Worm (Caenorhabditis elegans) whole organism, L1 larva: Measurements from ENCODE around the gene clc-10.

ENCODE experiments used
- C04F5.9 ChIP-seq: sonication (generic microtip); optimal IDR thresholded peaks from 2 replicates; lab custom pipeline; 2016; ENCODE audit warnings: missing genetic modification characterization, missing compliant biosample characterization
- C16A3.4 ChIP-seq: fragments of 150-350 bp; optimal IDR thresholded peaks from 2 replicates; lab custom pipeline; 2014; ENCODE audit warnings: missing biosample characterization, missing genetic modification characterization
- C34B4.2 ChIP-seq: sonication (generic microtip); optimal IDR thresholded peaks from 2 replicates; lab custom pipeline; 2017; ENCODE audit warnings: mild to moderate bottlenecking, missing genetic modification characterization, missing compliant biosample characterization
- F16B12.6 ChIP-seq: fragments of 150-350 bp; optimal IDR thresholded peaks from 2 replicates; lab custom pipeline; 2014; ENCODE audit warnings: missing biosample characterization, missing genetic modification characterization
- Y116A8C.19 ChIP-seq: sonication (generic microtip); optimal IDR thresholded peaks from 2 replicates; lab custom pipeline; 2016; ENCODE audit warnings: missing compliant biosample characterization, missing genetic modification characterization, borderline replicate concordance
- aha-1 ChIP-seq: fragments of 150-350 bp; optimal IDR thresholded peaks from 2 replicates; lab custom pipeline; 2014; ENCODE audit warnings: missing biosample characterization, missing genetic modification characterization
- ama-1 ChIP-seq: fragments of 150-350 bp; optimal IDR thresholded peaks from 2 replicates; lab custom pipeline; 2014
- blmp-1 ChIP-seq: fragments of 150-350 bp; optimal IDR thresholded peaks from 2 replicates; lab custom pipeline; 2014; ENCODE audit warnings: missing biosample characterization, missing genetic modification characterization
- ceh-82 ChIP-seq, 3 experiments: fragments of 150-350 bp in 1 of 3; sonication (generic microtip) in 2 of 3; optimal IDR thresholded peaks; 2 replicates each; lab custom pipeline; 2014 to 2017; ENCODE audit warnings: missing biosample characterization in 3 of 3, missing genetic modification characterization in 3 of 3
- ceh-88 ChIP-seq: fragments of 200-800 bp; sonication (Bioruptor generic); IDR thresholded peaks from 2 replicates; pipeline ENCODE4 v1.3.6; 2022; ENCODE audit warnings: missing genetic modification characterization, missing compliant biosample characterization
- ces-1 ChIP-seq: fragments of 150-350 bp; optimal IDR thresholded peaks from 2 replicates; lab custom pipeline; 2014; ENCODE audit warnings: missing biosample characterization, missing genetic modification reagents, missing genetic modification characterization
- dpl-1 ChIP-seq, 3 experiments: fragments of 150-350 bp in 2 of 3; sonication (generic microtip) in 1 of 3; optimal IDR thresholded peaks; 2 replicates each; lab custom pipeline; 2014 to 2017; ENCODE audit warnings: missing biosample characterization in 3 of 3, missing genetic modification characterization in 3 of 3, missing genetic modification reagents in 3 of 3
- dsc-1 ChIP-seq: sonication (generic microtip); optimal IDR thresholded peaks from 2 replicates; lab custom pipeline; 2016; ENCODE audit warnings: mild to moderate bottlenecking, missing genetic modification characterization, missing compliant biosample characterization
- efl-1 ChIP-seq, 4 experiments: fragments of 150-350 bp; optimal IDR thresholded peaks in 3 of 4; peaks in 1 of 4; 1 replicate in 1 of 4; 2 replicates in 3 of 4; lab custom pipeline; 2014; ENCODE audit warnings: missing biosample characterization in 2 of 4, missing genetic modification characterization in 2 of 4, missing genetic modification reagents in 2 of 4
- egl-13 ChIP-seq: sonication (generic microtip); optimal IDR thresholded peaks from 2 replicates; lab custom pipeline; 2016; ENCODE audit warnings: missing genotype, missing genetic modification reagents, missing genetic modification characterization, missing compliant biosample characterization
- elt-2 ChIP-seq: sonication (generic microtip); optimal IDR thresholded peaks from 2 replicates; lab custom pipeline; 2016; ENCODE audit warnings: missing genetic modification characterization, mild to moderate bottlenecking, inconsistent platforms, missing compliant biosample characterization, missing genetic modification reagents
- elt-3 ChIP-seq, 6 experiments: fragments of 150-350 bp in 1 of 6; sonication (generic microtip); optimal IDR thresholded peaks; 2 replicates each; lab custom pipeline; 2017 to 2018; ENCODE audit warnings: missing biosample characterization in 6 of 6, missing genetic modification characterization in 6 of 6, inconsistent platforms in 1 of 6
- fkh-10 ChIP-seq: sonication (generic microtip); optimal IDR thresholded peaks from 2 replicates; lab custom pipeline; 2017; ENCODE audit warnings: missing biosample characterization, missing genetic modification reagents, missing genetic modification characterization
- fkh-4 ChIP-seq: sonication (generic microtip); optimal IDR thresholded peaks from 2 replicates; lab custom pipeline; 2016; ENCODE audit warnings: missing compliant biosample characterization, missing genetic modification characterization, borderline replicate concordance
- irx-1 ChIP-seq: sonication (generic microtip); optimal IDR thresholded peaks from 2 replicates; lab custom pipeline; 2016; ENCODE audit warnings: missing genetic modification characterization, missing compliant biosample characterization
- isw-1 ChIP-seq: fragments of 200-800 bp; sonication (Bioruptor generic); IDR thresholded peaks from 2 replicates; pipeline ENCODE4 v1.3.6; 2022; ENCODE audit warnings: missing genetic modification characterization, missing compliant biosample characterization
- lin-13 ChIP-seq: fragments of 150-350 bp; optimal IDR thresholded peaks from 2 replicates; lab custom pipeline; 2014; ENCODE audit warnings: missing biosample characterization, missing genetic modification reagents, missing genetic modification characterization
- lin-14 ChIP-seq: fragments of 200-800 bp; sonication (Bioruptor generic); optimal IDR thresholded peaks from 2 replicates; lab custom pipeline; 2018; ENCODE audit warnings: mild to moderate bottlenecking, missing genetic modification characterization, moderate library complexity, missing compliant biosample characterization
- lin-15B ChIP-seq: fragments of 150-350 bp; sonication (generic microtip); optimal IDR thresholded peaks from 3 replicates; lab custom pipeline; 2014; ENCODE audit warnings: missing biosample characterization, missing genetic modification characterization
- lir-3 ChIP-seq: sonication (generic microtip); optimal IDR thresholded peaks from 2 replicates; lab custom pipeline; 2016; ENCODE audit warnings: mild to moderate bottlenecking, missing genetic modification characterization, moderate library complexity, missing compliant biosample characterization; ENCODE audit not compliant: poor library complexity
- lsy-2 ChIP-seq, 2 experiments: fragments of 150-350 bp; optimal IDR thresholded peaks; 2 replicates each; lab custom pipeline; 2014; ENCODE audit warnings: missing biosample characterization in 2 of 2, missing genetic modification characterization in 2 of 2
- mdl-1 ChIP-seq, 2 experiments: fragments of 150-350 bp; optimal IDR thresholded peaks; 2 replicates each; lab custom pipeline; 2014 to 2017; ENCODE audit warnings: missing biosample characterization in 2 of 2, missing genetic modification characterization in 2 of 2, inconsistent platforms in 1 of 2
- mef-2 ChIP-seq: fragments of 150-350 bp; optimal IDR thresholded peaks from 2 replicates; lab custom pipeline; 2014; ENCODE audit warnings: missing biosample characterization, missing genetic modification characterization
- mep-1 ChIP-seq: fragments of 150-350 bp; optimal IDR thresholded peaks from 2 replicates; lab custom pipeline; 2014; ENCODE audit warnings: missing biosample characterization, missing genetic modification characterization
- nhr-28 ChIP-seq: fragments of 150-350 bp; optimal IDR thresholded peaks from 2 replicates; lab custom pipeline; 2014; ENCODE audit warnings: missing biosample characterization, missing genetic modification characterization
- nhr-47 ChIP-seq: sonication (generic microtip); optimal IDR thresholded peaks from 2 replicates; lab custom pipeline; 2016; ENCODE audit warnings: mild to moderate bottlenecking, missing genetic modification characterization, moderate library complexity, missing compliant biosample characterization
- nhr-71 ChIP-seq: sonication (generic microtip); optimal IDR thresholded peaks from 2 replicates; lab custom pipeline; 2016; ENCODE audit warnings: mild to moderate bottlenecking, missing genetic modification characterization, moderate library complexity, missing compliant biosample characterization
- nhr-76 ChIP-seq: sonication (generic microtip); optimal IDR thresholded peaks from 2 replicates; lab custom pipeline; 2017; ENCODE audit warnings: missing biosample characterization, missing genetic modification characterization
- nhr-85 ChIP-seq: sonication (generic microtip); peaks from one replicate; lab custom pipeline; 2016; ENCODE audit warnings: missing genetic modification characterization, inconsistent platforms, missing compliant biosample characterization
- pag-3 ChIP-seq: sonication (generic microtip); optimal IDR thresholded peaks from 2 replicates; lab custom pipeline; 2017; ENCODE audit warnings: missing genetic modification characterization, mild to moderate bottlenecking, missing compliant biosample characterization, antibody characterized with exemption, borderline replicate concordance; ENCODE audit not compliant: insufficient read depth
- skn-1 ChIP-seq: fragments of 150-350 bp; optimal IDR thresholded peaks from 2 replicates; lab custom pipeline; 2014; ENCODE audit warnings: missing biosample characterization, missing genetic modification characterization
- snu-23 ChIP-seq: sonication (generic microtip); optimal IDR thresholded peaks from 2 replicates; lab custom pipeline; 2016; ENCODE audit warnings: missing genetic modification characterization, missing compliant biosample characterization
- sup-37 ChIP-seq: fragments of 200-800 bp; sonication (Bioruptor generic); optimal IDR thresholded peaks from 2 replicates; lab custom pipeline; 2018; ENCODE audit warnings: mild to moderate bottlenecking, missing genetic modification characterization, missing compliant biosample characterization
- unc-86 ChIP-seq: sonication (generic microtip); optimal IDR thresholded peaks from 2 replicates; lab custom pipeline; 2016; ENCODE audit warnings: missing genetic modification characterization, missing compliant biosample characterization
- vab-15 ChIP-seq: sonication (generic microtip); optimal IDR thresholded peaks from 2 replicates; lab custom pipeline; 2017; ENCODE audit warnings: missing genotype, mild to moderate bottlenecking, missing genetic modification characterization, missing compliant biosample characterization
- xbp-1 ChIP-seq: sonication (generic microtip); optimal IDR thresholded peaks from 2 replicates; lab custom pipeline; 2016; ENCODE audit warnings: missing genetic modification characterization, missing compliant biosample characterization
- zag-1 ChIP-seq: fragments of 150-350 bp; optimal IDR thresholded peaks from 2 replicates; lab custom pipeline; 2014; ENCODE audit warnings: missing biosample characterization, missing genetic modification characterization
- zip-4 ChIP-seq: fragments of 200-800 bp; sonication (Bioruptor generic); optimal IDR thresholded peaks from 2 replicates; lab custom pipeline; 2018; ENCODE audit warnings: mild to moderate bottlenecking, missing genetic modification characterization, moderate library complexity, missing compliant biosample characterization
- ztf-11 ChIP-seq, 2 experiments: sonication (generic microtip); optimal IDR thresholded peaks; 2 replicates each; lab custom pipeline; 2016 to 2017; ENCODE audit warnings: missing genetic modification characterization in 2 of 2, missing biosample characterization in 1 of 2, missing compliant biosample characterization in 1 of 2
- ztf-4 ChIP-seq: fragments of 150-350 bp; optimal IDR thresholded peaks from 2 replicates; lab custom pipeline; 2014; ENCODE audit warnings: missing biosample characterization, missing genetic modification characterization

clc-10 gene

ce11 chrIII:6072937-6073336 is 16.1 kb downstream of the clc-10 start:
- TF ChIP-seq C04F5.9 (tag; lab: Kevin White, UChicago) (no peak), nhr-71 (tag; lab: Kevin White, UChicago) (no peak), mef-2 (tag; lab: Kevin White, UChicago) (no peak), snu-23 (GFP tag; lab: Kevin White, UChicago) (no peak), isw-1 (no peak), ces-1 (GFP tag; lab: Kevin White, UChicago) (no peak), dpl-1 (GFP tag; optimal IDR thresholded peaks at IDR 0.05; lab: Kevin White, UChicago) (no peak), vab-15 (tag; lab: Kevin White, UChicago) (no peak), elt-2 (no peak), efl-1 (optimal IDR thresholded peaks at IDR 0.05; lab: Kevin White, UChicago) (no peak), efl-1 (GFP tag; optimal IDR thresholded peaks at IDR 0.05 in 1 of 2; lab: Kevin White, UChicago) (no peak), F16B12.6 (tag; lab: Kevin White, UChicago) (no peak), egl-13 (tag; lab: Kevin White, UChicago) (no peak), ceh-82 (tag; optimal IDR thresholded peaks at IDR 0.05; lab: Kevin White, UChicago) (no peak)
- TF ChIP-seq, all 84 proteins: peak for 0

DNA sequence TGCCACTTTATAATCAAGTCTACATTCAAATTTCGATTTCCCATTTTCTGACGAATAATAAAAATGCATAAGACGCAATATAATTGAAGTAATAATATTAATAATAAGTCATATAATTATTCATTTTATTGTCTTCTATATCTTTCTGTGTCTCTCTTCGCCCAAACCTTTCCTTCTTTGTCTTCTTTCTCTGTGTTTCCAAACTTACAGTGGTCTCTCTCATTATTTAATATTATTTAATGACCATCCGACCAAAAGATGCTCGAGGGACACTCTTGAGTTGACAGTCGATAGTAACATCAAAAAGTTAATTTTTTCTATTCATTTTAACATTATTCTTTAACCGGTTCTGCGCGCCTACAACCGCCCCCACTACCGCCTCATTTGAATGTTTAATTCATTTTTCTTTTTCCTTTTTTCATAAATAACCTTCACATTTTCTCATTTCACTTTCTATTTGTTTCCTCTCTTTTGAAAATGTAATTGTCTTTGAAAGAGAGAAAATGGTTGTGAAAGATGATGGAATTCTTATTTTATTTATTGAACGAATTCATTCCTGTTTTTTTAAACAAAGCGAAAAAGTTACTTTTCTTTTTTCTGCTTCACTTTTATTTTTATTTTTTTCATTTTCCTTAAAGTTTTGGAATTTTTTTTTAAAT is 16.9 kb downstream of the clc-10 start:
- no peak for TF ChIP-seq lin-13
- no peak for TF ChIP-seq aha-1 (tag; lab: Kevin White, UChicago)
- no peak for TF ChIP-seq zag-1
- no peak for TF ChIP-seq fkh-4 (tag; lab: Kevin White, UChicago)
- TF ChIP-seq Y116A8C.19: no peak
- no peak for TF ChIP-seq xbp-1 (tag; lab: Kevin White, UChicago)
- TF ChIP-seq unc-86 (tag; lab: Kevin White, UChicago): no peak
- no peak for TF ChIP-seq lin-15B (tag; lab: Kevin White, UChicago)
- TF ChIP-seq nhr-85 (tag; lab: Kevin White, UChicago): peak; percentile 63
- TF ChIP-seq ztf-11 (tag; optimal IDR thresholded peaks at IDR 0.05; lab: Kevin White, UChicago): no peak
- peak; percentile 85 for TF ChIP-seq blmp-1 (tag; lab: Kevin White, UChicago)
- TF ChIP-seq sup-37 (GFP tag; lab: Kevin White, UChicago): no peak
- TF ChIP-seq ama-1: no peak
- TF ChIP-seq lir-3: no peak
- peak; percentile 29 for TF ChIP-seq lin-14 (GFP tag; lab: Kevin White, UChicago)
- no peak for TF ChIP-seq elt-3 (tag; optimal IDR thresholded peaks at IDR 0.05; lab: Kevin White, UChicago)
- no peak for TF ChIP-seq ztf-4 (tag; lab: Kevin White, UChicago)
- no peak for TF ChIP-seq ceh-88 (GFP tag; lab: Robert Waterston, UW)

- no peak for TF ChIP-seq F16B12.6 (tag; lab: Kevin White, UChicago)
- TF ChIP-seq snu-23 (GFP tag; lab: Kevin White, UChicago): no peak
- TF ChIP-seq lin-14 (GFP tag; lab: Kevin White, UChicago): peak; percentile 50
- no peak for TF ChIP-seq lir-3
- TF ChIP-seq mep-1 (tag; lab: Kevin White, UChicago): peak; percentile 44
- TF ChIP-seq C16A3.4 (tag; lab: Kevin White, UChicago): no peak
- TF ChIP-seq nhr-71 (tag; lab: Kevin White, UChicago): peak; percentile 19
- TF ChIP-seq lsy-2 (tag; optimal IDR thresholded peaks at IDR 0.05; lab: Kevin White, UChicago): peak in 1 of 2 experiments; percentile 14
- no peak for TF ChIP-seq fkh-10 (GFP tag; lab: Kevin White, UChicago)
- no peak for TF ChIP-seq zip-4
- TF ChIP-seq nhr-76 (tag; lab: Kevin White, UChicago): no peak
- no peak for TF ChIP-seq pag-3 (tag; lab: Kevin White, UChicago)
- peak; percentile 44 for TF ChIP-seq skn-1 (tag; lab: Kevin White, UChicago)
- peak; percentile 14 for TF ChIP-seq nhr-47
- peak; percentile 12 for TF ChIP-seq dsc-1 (tag; lab: Kevin White, UChicago)
- TF ChIP-seq unc-86 (tag; lab: Kevin White, UChicago): peak; percentile 12
- no peak for TF ChIP-seq mef-2 (tag; lab: Kevin White, UChicago)
- TF ChIP-seq blmp-1 (tag; lab: Kevin White, UChicago): peak; percentile 14
- no peak for TF ChIP-seq mdl-1 (tag; optimal IDR thresholded peaks at IDR 0.05; lab: Kevin White, UChicago)
- no peak for TF ChIP-seq nhr-28
- peak; percentile 27 for TF ChIP-seq nhr-85 (tag; lab: Kevin White, UChicago)
- no peak for TF ChIP-seq irx-1 (tag; lab: Kevin White, UChicago)
- TF ChIP-seq C34B4.2 (tag; lab: Kevin White, UChicago): no peak
These were observed 21.1 kb downstream of the clc-10 start for ce11 chrIII:6077973-6078372.
